Fruit fly (Drosophila melanogaster): ENCODE measurements around the gene Myo28B1.

Gene Myo28B1

DNA sequence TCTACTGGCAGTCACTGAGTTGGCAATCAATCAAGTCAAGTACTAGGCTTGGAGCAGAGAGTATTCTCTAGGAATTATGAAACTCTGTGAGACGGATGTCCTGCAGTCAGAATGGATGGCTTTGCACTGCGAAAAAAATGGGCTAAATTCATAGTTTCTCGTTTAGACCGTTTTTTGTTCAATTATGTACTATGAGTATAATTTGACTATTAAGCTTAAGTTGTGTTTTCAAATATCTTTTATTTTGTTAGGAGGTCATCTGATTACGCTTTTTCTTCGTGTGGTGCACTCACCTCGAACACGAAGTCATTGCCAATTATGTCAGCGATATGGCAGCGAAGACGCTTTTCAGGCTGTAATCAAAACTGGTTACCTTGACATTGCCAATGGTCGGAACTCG is 38.4 kb upstream of the Myo28B1 start:
- TF ChIP-seq gl (tag; optimal IDR thresholded peaks at IDR 0.05) (no peak), CG8159 (tag; optimal IDR thresholded peaks at IDR 0.05) (peak; percentile 35), Pif1B (GFP tag; optimal IDR thresholded peaks at IDR 0.05) (peak; percentile 29), rn (GFP tag; IDR thresholded peaks at IDR 0.05) (no peak), CG4496 (GFP tag; IDR thresholded peaks at IDR 0.05) (0 out of 3 replicates have a peak, but pooled peaks have one; percentile 27), CG32121 (GFP tag; IDR thresholded peaks at IDR 0.05) (no peak), fd96Ca (GFP tag; IDR thresholded peaks at IDR 0.05) (peak; percentile 74), Pif1A (GFP tag; optimal IDR thresholded peaks at IDR 0.05) (peak; percentile 53), CG9948 (tag; optimal IDR thresholded peaks at IDR 0.05) (peak; percentile 50), CG17806 (tag; optimal IDR thresholded peaks at IDR 0.05) (peak; percentile 45), CG8301 (tag; optimal IDR thresholded peaks at IDR 0.05) (peak; percentile 77), CG12605 (GFP tag; IDR thresholded peaks at IDR 0.05) (peak; percentile 19; the same call in 1 of the 2 replicates), CG15710 (tag; optimal IDR thresholded peaks at IDR 0.05) (peak; percentile 5), CG14655 (GFP tag; optimal IDR thresholded peaks at IDR 0.05) (peak; percentile 76), Ets98B (GFP tag; IDR thresholded peaks at IDR 0.05) (peak; percentile 36; the same call in 1 of the 2 replicates), CG10348 (GFP tag; IDR thresholded peaks at IDR 0.05) (no peak)

- no peak for TF ChIP-seq Pif1A (GFP tag; optimal IDR thresholded peaks at IDR 0.05)
- TF ChIP-seq D1 (tag; optimal IDR thresholded peaks at IDR 0.05) = no peak
- TF ChIP-seq CG15710 (tag; optimal IDR thresholded peaks at IDR 0.05) = no peak
- no peak for TF ChIP-seq Snoo (tag; optimal IDR thresholded peaks at IDR 0.05)
- no peak for TF ChIP-seq Pif1B (GFP tag; optimal IDR thresholded peaks at IDR 0.05)
- no peak for TF ChIP-seq fd96Ca (GFP tag; IDR thresholded peaks at IDR 0.05)
- no peak for TF ChIP-seq CG4496 (GFP tag; IDR thresholded peaks at IDR 0.05)
- TF ChIP-seq EcR (GFP tag; optimal IDR thresholded peaks at IDR 0.05) = no peak
- no peak for TF ChIP-seq CG8301 (tag; optimal IDR thresholded peaks at IDR 0.05)
- TF ChIP-seq CG12605 (GFP tag; IDR thresholded peaks at IDR 0.05) = no peak
- no peak for TF ChIP-seq CG13204 (GFP tag; optimal IDR thresholded peaks at IDR 0.05)
These were observed 37.4 kb upstream of the Myo28B1 start for dm6 chr2L:7628382-7628965.

dm6 chr2L:7630673-7631072 is 35.2 kb upstream of the Myo28B1 start:
- TF ChIP-seq CG15710 (tag; optimal IDR thresholded peaks at IDR 0.05) = no peak
- no peak for TF ChIP-seq CG10348 (GFP tag; IDR thresholded peaks at IDR 0.05)
- TF ChIP-seq fd96Ca (GFP tag; IDR thresholded peaks at IDR 0.05) = no peak
- TF ChIP-seq CG14655 (GFP tag; optimal IDR thresholded peaks at IDR 0.05) = no peak
- no peak for TF ChIP-seq gl (tag; optimal IDR thresholded peaks at IDR 0.05)
- no peak for TF ChIP-seq CG17806 (tag; optimal IDR thresholded peaks at IDR 0.05)
- TF ChIP-seq rn (GFP tag; IDR thresholded peaks at IDR 0.05) = no peak
- no peak for TF ChIP-seq CG8301 (tag; optimal IDR thresholded peaks at IDR 0.05)
- no peak for TF ChIP-seq CG32121 (GFP tag; IDR thresholded peaks at IDR 0.05)
- TF ChIP-seq Snoo (tag; optimal IDR thresholded peaks at IDR 0.05) = no peak
- no peak for TF ChIP-seq CG4496 (GFP tag; IDR thresholded peaks at IDR 0.05)
- TF ChIP-seq CG13204 (GFP tag; optimal IDR thresholded peaks at IDR 0.05) = no peak
- TF ChIP-seq D1 (tag; optimal IDR thresholded peaks at IDR 0.05) = no peak
- TF ChIP-seq Pif1B (GFP tag; optimal IDR thresholded peaks at IDR 0.05) = no peak
- no peak for TF ChIP-seq CG9948 (tag; optimal IDR thresholded peaks at IDR 0.05)
- no peak for TF ChIP-seq CG34367 (tag; optimal IDR thresholded peaks at IDR 0.05)
- no peak for TF ChIP-seq Pif1A (GFP tag; optimal IDR thresholded peaks at IDR 0.05)
- no peak for TF ChIP-seq EcR (GFP tag; optimal IDR thresholded peaks at IDR 0.05)

DNA sequence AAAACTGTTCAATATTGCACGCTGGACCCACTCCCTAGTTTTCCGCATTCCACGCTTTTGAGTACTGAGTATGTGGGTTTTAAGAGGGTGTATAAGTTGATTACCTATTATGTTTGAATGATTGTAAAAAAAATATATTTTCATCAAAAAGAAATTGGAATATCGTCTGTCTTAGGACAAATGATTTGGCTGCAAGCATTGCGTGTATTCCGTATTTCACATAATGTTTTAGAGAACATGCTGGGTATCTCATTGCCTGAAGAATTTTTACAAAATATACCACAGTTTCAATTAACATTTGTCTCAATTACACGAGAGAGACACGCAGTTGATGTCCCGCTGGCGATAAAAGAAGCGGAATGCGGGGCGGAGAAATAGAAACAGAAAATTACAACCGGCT is 33.1 kb upstream of the Myo28B1 start:
- no peak for TF ChIP-seq fd96Ca (GFP tag; IDR thresholded peaks at IDR 0.05)

- TF ChIP-seq rn (GFP tag; IDR thresholded peaks at IDR 0.05) = 0 out of 2 replicates have a peak, but pooled peaks have one; percentile 3
- no peak for TF ChIP-seq CG15710 (tag; optimal IDR thresholded peaks at IDR 0.05)
- no peak for TF ChIP-seq CG9948 (tag; optimal IDR thresholded peaks at IDR 0.05)
- TF ChIP-seq CG8159 (tag; optimal IDR thresholded peaks at IDR 0.05) = peak; percentile 10
- TF ChIP-seq CG4496 (GFP tag; IDR thresholded peaks at IDR 0.05) = 0 out of 3 replicates have a peak, but pooled peaks have one; percentile 46
- 0 out of 3 replicates have a peak, but pooled peaks have one; percentile 20 for TF ChIP-seq fd96Ca (GFP tag; IDR thresholded peaks at IDR 0.05)
- no peak for TF ChIP-seq EcR (GFP tag; optimal IDR thresholded peaks at IDR 0.05)
- peak; percentile 17 for TF ChIP-seq CG17806 (tag; optimal IDR thresholded peaks at IDR 0.05)
- peak; percentile 37 for TF ChIP-seq Ets98B (GFP tag; IDR thresholded peaks at IDR 0.05)
- TF ChIP-seq CG14655 (GFP tag; optimal IDR thresholded peaks at IDR 0.05) = peak; percentile 50
- TF ChIP-seq gl (tag; optimal IDR thresholded peaks at IDR 0.05) = no peak
- no peak for TF ChIP-seq CG10348 (GFP tag; IDR thresholded peaks at IDR 0.05)
- TF ChIP-seq Pif1A (GFP tag; optimal IDR thresholded peaks at IDR 0.05) = peak; percentile 13
- TF ChIP-seq CG8301 (tag; optimal IDR thresholded peaks at IDR 0.05) = peak; percentile 43
These were observed 30.7 kb upstream of the Myo28B1 start for dm6 chr2L:7635156-7635555.

DNA sequence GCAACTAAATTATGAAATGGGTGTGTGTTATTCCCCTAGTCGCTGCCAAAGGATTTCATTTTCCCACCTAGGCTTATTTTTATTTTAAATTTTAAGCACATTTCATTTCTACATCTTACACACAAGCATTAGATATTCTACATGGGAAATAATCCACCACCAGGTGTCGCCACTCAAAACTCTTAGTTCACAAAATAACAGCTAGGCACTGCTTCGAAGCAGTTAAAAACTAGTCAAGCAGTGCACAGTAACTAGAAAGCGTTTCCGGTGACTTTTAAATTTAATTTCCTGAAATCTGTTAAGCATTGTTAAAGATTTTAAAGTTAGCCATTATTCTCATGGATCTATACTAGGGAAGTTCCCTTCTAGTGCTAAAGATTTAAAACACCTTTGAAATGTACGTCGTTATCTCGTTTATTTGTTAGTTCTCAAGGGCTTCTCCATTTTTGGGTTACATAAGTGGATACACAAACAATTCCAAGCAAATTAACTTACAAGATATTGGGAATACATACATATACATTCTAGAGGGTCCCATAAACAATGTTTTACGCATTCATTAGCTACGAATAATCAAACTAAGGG is 24.1 kb upstream of the Myo28B1 start:
- TF ChIP-seq CG4496 (GFP tag; IDR thresholded peaks at IDR 0.05) (peak; percentile 82; the same call in 1 of the 3 replicates), CG14655 (GFP tag; optimal IDR thresholded peaks at IDR 0.05) (no peak), Snoo (tag; optimal IDR thresholded peaks at IDR 0.05) (no peak), Ets98B (GFP tag; IDR thresholded peaks at IDR 0.05) (peak; percentile 6; the same call in 1 of the 2 replicates), D1 (tag; optimal IDR thresholded peaks at IDR 0.05) (no peak), gl (tag; optimal IDR thresholded peaks at IDR 0.05) (no peak), rn (GFP tag; IDR thresholded peaks at IDR 0.05) (peak; percentile 50; the same call in 1 of the 2 replicates)
